Worm (Caenorhabditis elegans): ENCODE results near the gene mib-1.

mib-1 gene

DNA sequence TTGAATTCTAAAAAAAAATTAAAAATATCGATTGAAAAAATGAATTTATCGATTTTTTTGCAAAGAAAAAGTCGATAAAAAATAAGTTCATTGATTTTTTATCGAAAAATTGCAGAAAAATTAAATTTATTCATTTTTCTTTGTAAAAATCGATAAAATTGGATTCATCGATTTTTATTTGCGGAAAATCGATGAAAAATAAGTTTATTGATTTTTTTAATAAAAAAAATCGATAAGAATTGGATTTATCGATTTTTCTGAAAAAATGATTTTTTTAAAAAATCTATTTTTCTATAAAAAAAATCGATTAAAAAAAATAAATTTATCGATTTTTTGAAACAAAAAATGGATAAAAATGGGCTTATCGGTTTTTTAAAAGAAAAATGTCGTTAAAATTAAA, 10.5 kb downstream of the mib-1 start:
- TF ChIP-seq ces-1 (GFP tag; optimal IDR thresholded peaks at IDR 0.05) (peak; percentile 36), lin-13 (tag; optimal IDR thresholded peaks at IDR 0.05) (no peak)

DNA sequence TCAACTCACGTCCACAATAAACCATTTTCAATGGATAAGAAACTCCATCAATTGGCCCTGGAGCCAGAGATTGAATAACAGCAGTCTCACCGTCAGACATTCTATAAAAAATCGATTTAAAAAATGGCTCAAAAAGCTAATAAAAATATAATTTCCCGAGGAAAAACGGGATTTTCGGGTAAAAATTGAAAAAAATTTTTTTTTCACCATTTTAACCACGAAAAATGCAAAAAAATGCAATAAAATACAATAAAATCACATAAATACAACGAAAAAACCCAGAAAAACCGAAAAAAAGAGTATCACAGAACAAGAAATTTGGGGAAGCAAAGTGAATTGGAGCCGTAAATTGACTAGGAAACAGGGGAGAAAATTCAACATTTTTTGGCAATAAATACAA, 11.7 kb downstream of the mib-1 start, which contains the start of gene Y47D3A.21:
Gene Y47D3A.21 (minus strand): TSS at position 101 of the 400 bp plus-strand sequence.
- TF ChIP-seq unc-39 (tag; optimal IDR thresholded peaks at IDR 0.05) (no peak), drap-1 (GFP tag; optimal IDR thresholded peaks at IDR 0.05) (no peak), pha-4 (tag; optimal IDR thresholded peaks at IDR 0.05) (no peak), M03D4.4 (tag; optimal IDR thresholded peaks at IDR 0.05) (no peak), blmp-1 (tag; optimal IDR thresholded peaks at IDR 0.05) (no peak), ztf-11 (tag; optimal IDR thresholded peaks at IDR 0.05) (no peak), hlh-1 (tag; optimal IDR thresholded peaks at IDR 0.05) (no peak), ceh-43 (GFP tag; optimal IDR thresholded peaks at IDR 0.05) (no peak), mab-5 (tag; optimal IDR thresholded peaks at IDR 0.05) (no peak), unc-120 (tag; optimal IDR thresholded peaks at IDR 0.05; ENCODE audit: poor library complexity, severe bottlenecking) (no peak), nhr-2 (tag; optimal IDR thresholded peaks at IDR 0.05) (no peak), lin-32 (GFP tag; optimal IDR thresholded peaks at IDR 0.05) (no peak), zip-8 (tag; optimal IDR thresholded peaks at IDR 0.05) (no peak), ham-2 (GFP tag; optimal IDR thresholded peaks at IDR 0.05) (no peak), tbx-8 (GFP tag; optimal IDR thresholded peaks at IDR 0.05) (no peak), nhr-28 (tag; optimal IDR thresholded peaks at IDR 0.05) (no peak), mls-2 (tag; optimal IDR thresholded peaks at IDR 0.05) (no peak), bed-3 (GFP tag; optimal IDR thresholded peaks at IDR 0.05) (no peak), sem-2 (GFP tag; optimal IDR thresholded peaks at IDR 0.05) (no peak), ceh-83 (GFP tag; optimal IDR thresholded peaks at IDR 0.05) (no peak)

DNA sequence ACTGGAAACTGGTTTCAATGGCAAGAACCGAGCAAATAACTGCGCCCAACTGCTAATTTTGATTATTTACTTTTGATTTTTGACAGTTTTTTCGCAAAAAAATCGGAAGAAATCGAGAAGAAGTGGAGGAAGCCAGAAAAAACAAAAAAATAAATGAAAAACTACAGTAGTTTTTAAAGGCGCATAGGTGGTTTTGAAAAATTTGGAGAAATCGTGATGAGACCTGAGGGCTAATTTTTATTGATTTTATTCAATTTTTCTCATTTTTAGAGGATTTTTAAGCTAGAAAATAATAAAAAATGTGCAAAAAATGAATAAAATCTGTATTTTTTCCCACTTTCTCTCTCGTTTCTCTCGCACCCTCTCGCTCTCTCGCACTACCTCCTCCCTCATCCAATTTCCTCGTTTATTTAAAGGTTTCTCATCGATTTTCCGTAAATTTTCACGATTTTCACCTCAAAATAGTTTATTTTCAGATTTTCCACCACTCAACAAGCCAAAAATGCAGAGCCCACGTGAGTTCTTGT, 15.8 kb downstream of the mib-1 start, which contains the start of gene Y47D3A.20:
Gene Y47D3A.20 (plus strand): TSS at position 477 of the 527 bp plus-strand sequence.
- no peak for TF ChIP-seq unc-120 (tag; optimal IDR thresholded peaks at IDR 0.05; ENCODE audit: poor library complexity, severe bottlenecking)
- TF ChIP-seq ces-1 (GFP tag; optimal IDR thresholded peaks at IDR 0.05), result peak; percentile 41

DNA sequence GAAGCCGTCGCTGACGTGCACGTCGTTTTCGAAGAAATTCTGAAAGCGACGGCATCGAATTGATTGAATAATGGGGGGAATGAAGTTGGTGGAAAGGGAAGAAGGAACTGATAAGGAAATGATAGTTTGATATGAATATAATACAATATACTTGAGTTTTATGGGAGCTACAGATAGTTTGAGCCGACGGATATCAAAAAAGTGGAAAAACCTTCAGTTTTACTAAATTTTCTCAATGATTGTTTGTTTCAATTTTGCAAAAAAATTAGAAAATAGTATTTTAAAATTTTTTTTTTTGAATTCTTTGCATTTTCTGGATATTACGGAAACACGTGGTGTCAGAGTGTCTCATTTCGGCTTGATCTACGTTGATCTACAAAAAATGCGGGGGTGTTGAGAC, 19.7 kb downstream of the mib-1 start, which contains the start of gene obr-1:
Gene obr-1 (minus strand): TSS at position 101 of the 400 bp plus-strand sequence.
- TF ChIP-seq sem-2 (GFP tag; optimal IDR thresholded peaks at IDR 0.05) (no peak), mls-2 (tag; optimal IDR thresholded peaks at IDR 0.05) (no peak), lin-13 (tag; optimal IDR thresholded peaks at IDR 0.05) (no peak), blmp-1 (tag; optimal IDR thresholded peaks at IDR 0.05) (no peak)

DNA sequence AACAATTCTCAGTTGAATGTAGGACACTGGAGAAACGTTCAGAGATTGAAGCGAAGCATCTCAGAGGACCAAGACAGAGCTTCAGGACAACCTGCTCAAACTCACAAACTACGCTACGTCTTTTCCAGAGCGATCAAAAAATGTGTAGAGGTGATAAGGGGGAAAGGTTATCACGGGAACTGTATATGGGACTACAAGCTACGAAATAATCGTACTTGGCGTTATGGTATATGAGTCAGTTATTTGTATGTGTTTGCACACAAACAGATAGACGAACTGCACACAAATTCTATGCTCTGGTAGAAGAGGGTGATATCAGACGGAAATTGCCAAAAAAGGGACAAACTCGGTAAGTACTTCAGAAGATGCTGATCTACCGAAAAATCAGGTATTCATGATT, 21.3 kb downstream of the mib-1 start:
- no peak for TF ChIP-seq ham-2 (GFP tag; optimal IDR thresholded peaks at IDR 0.05)
- no peak for TF ChIP-seq nhr-2 (tag; optimal IDR thresholded peaks at IDR 0.05)
- TF ChIP-seq nhr-76 (tag; optimal IDR thresholded peaks at IDR 0.05), result no peak
- TF ChIP-seq unc-39 (tag; optimal IDR thresholded peaks at IDR 0.05), result no peak
- TF ChIP-seq mep-1 (tag; optimal IDR thresholded peaks at IDR 0.05), result no peak
- no peak for TF ChIP-seq ceh-43 (GFP tag; optimal IDR thresholded peaks at IDR 0.05)
- no peak for TF ChIP-seq ces-1 (GFP tag; optimal IDR thresholded peaks at IDR 0.05)
- TF ChIP-seq unc-62 (GFP tag; optimal IDR thresholded peaks at IDR 0.05), result no peak
- no peak for TF ChIP-seq bed-3 (GFP tag; optimal IDR thresholded peaks at IDR 0.05)
- TF ChIP-seq lin-32 (GFP tag; optimal IDR thresholded peaks at IDR 0.05), result no peak
- no peak for TF ChIP-seq elt-1 (tag; optimal IDR thresholded peaks at IDR 0.05; ENCODE audit: borderline replicate concordance, insufficient read depth)
- TF ChIP-seq snpc-4 (tag; optimal IDR thresholded peaks at IDR 0.05), result no peak
- no peak for TF ChIP-seq nhr-28 (tag; optimal IDR thresholded peaks at IDR 0.05)
- TF ChIP-seq lin-13 (tag; optimal IDR thresholded peaks at IDR 0.05), result no peak
- no peak for TF ChIP-seq drap-1 (GFP tag; optimal IDR thresholded peaks at IDR 0.05)

DNA sequence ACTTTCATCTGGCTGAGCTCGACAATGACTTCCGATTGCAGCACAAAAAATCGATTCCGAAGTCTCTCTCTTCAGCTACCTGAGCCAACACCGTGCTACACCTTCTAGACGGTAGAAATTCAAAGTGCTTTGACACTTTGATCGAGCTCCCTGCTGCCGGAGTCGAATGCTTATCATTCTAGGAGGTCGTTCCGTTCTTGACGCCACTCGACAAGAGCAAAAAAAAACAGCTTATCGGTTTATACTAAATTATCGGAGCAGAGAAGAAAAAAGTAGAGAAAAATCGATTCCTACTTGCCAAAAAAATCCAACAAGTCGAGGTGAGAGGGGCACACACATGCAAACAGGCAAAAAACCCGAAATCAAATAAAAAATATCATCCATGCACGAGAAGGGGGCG, 21.9 kb downstream of the mib-1 start:
- no peak for TF ChIP-seq lin-32 (GFP tag; optimal IDR thresholded peaks at IDR 0.05)
- no peak for TF ChIP-seq nhr-76 (tag; optimal IDR thresholded peaks at IDR 0.05)
- no peak for TF ChIP-seq lin-13 (tag; optimal IDR thresholded peaks at IDR 0.05)
- no peak for TF ChIP-seq ztf-11 (tag; optimal IDR thresholded peaks at IDR 0.05)
- TF ChIP-seq mep-1 (tag; optimal IDR thresholded peaks at IDR 0.05), result no peak
- TF ChIP-seq unc-120 (tag; optimal IDR thresholded peaks at IDR 0.05; ENCODE audit: poor library complexity, severe bottlenecking), result no peak
- no peak for TF ChIP-seq ceh-39 (tag; optimal IDR thresholded peaks at IDR 0.05)
- no peak for TF ChIP-seq lsy-2 (tag; optimal IDR thresholded peaks at IDR 0.05)
- no peak for TF ChIP-seq sptf-1 (tag; optimal IDR thresholded peaks at IDR 0.05)
- TF ChIP-seq snpc-4 (tag; optimal IDR thresholded peaks at IDR 0.05), result no peak
